Worm (Caenorhabditis elegans): Measurements from ENCODE around the gene ZC250.5.

Gene ZC250.5

DNA sequence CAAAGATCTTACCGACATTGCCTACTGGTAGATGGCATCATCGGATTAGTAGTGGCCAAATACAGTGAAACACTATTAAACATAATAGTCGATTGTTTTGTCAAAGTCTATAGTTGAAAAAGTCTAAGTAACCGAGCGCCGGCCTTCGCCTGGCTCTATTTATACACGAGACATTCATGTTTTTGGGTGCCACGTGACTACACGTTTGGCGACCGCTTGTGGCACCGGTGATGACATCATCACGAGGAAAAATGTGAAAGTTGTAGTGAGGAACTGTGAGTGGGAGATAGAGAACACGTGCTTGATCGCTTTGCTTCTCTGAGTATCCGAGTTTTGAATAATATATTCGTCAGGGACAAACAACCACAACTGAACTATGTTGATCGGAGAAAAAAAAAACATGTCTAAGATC, 38.8 kb downstream of the ZC250.5 start:
- TF ChIP-seq nhr-21 (tag; optimal IDR thresholded peaks at IDR 0.05) (peak; percentile 69), nhr-129 (tag; optimal IDR thresholded peaks at IDR 0.05) (peak; percentile 89), R02D3.7 (tag; optimal IDR thresholded peaks at IDR 0.05) (no peak), nhr-12 (tag; optimal IDR thresholded peaks at IDR 0.05) (no peak), C34F6.9 (tag; optimal IDR thresholded peaks at IDR 0.05) (peak; percentile 87), sma-3 (GFP tag; optimal IDR thresholded peaks at IDR 0.05) (peak; percentile 84), nhr-237 (tag; optimal IDR thresholded peaks at IDR 0.05) (no peak), Y55F3AM.14 (GFP tag; optimal IDR thresholded peaks at IDR 0.05) (peak; percentile 68), ceh-16 (tag; optimal IDR thresholded peaks at IDR 0.05) (peak; percentile 62), sem-4 (tag; optimal IDR thresholded peaks at IDR 0.05) (peak; percentile 78), fos-1 (tag; optimal IDR thresholded peaks at IDR 0.05) (peak; percentile 30), F13H6.1 (tag; optimal IDR thresholded peaks at IDR 0.05) (peak; percentile 89), mdl-1 (tag; optimal IDR thresholded peaks at IDR 0.05) (peak; percentile 61 to 68), ztf-11 (tag; optimal IDR thresholded peaks at IDR 0.05) (no peak), unc-39 (tag; optimal IDR thresholded peaks at IDR 0.05) (no peak), lsy-2 (tag; optimal IDR thresholded peaks at IDR 0.05) (peak in 1 of 2 experiments; percentile 73), egl-27 (tag; optimal IDR thresholded peaks at IDR 0.05) (peak; percentile 37), nhr-6 (tag; optimal IDR thresholded peaks at IDR 0.05) (peak; percentile 35), ztf-4 (tag; optimal IDR thresholded peaks at IDR 0.05) (peak; percentile 79), dmd-4 (tag; optimal IDR thresholded peaks at IDR 0.05) (no peak), crh-2 (tag; optimal IDR thresholded peaks at IDR 0.05) (peak; percentile 77), peb-1 (tag; optimal IDR thresholded peaks at IDR 0.05) (no peak), lin-13 (GFP tag; optimal IDR thresholded peaks at IDR 0.05) (no peak), gmeb-1 (tag; optimal IDR thresholded peaks at IDR 0.05) (peak; percentile 66), ztf-1 (GFP tag; conservative IDR thresholded peaks at IDR 0.05) (no peak), lin-11 (tag; optimal IDR thresholded peaks at IDR 0.05) (peak; percentile 60), elt-3 (tag; optimal IDR thresholded peaks at IDR 0.05) (no peak), nhr-23 (tag; optimal IDR thresholded peaks at IDR 0.05) (no peak), nhr-25 (tag; optimal IDR thresholded peaks at IDR 0.05) (peak; percentile 96), ama-1 (optimal IDR thresholded peaks at IDR 0.05) (peak; percentile 90), alr-1 (tag; optimal IDR thresholded peaks at IDR 0.05) (no peak), ZK546.5 (tag; optimal IDR thresholded peaks at IDR 0.05) (no peak), blmp-1 (tag; optimal IDR thresholded peaks at IDR 0.05; ENCODE audit: insufficient read depth) (peak; percentile 95), sma-9 (GFP tag; optimal IDR thresholded peaks at IDR 0.05) (peak; percentile 96), sma-9 (tag; optimal IDR thresholded peaks at IDR 0.05) (no peak)

DNA sequence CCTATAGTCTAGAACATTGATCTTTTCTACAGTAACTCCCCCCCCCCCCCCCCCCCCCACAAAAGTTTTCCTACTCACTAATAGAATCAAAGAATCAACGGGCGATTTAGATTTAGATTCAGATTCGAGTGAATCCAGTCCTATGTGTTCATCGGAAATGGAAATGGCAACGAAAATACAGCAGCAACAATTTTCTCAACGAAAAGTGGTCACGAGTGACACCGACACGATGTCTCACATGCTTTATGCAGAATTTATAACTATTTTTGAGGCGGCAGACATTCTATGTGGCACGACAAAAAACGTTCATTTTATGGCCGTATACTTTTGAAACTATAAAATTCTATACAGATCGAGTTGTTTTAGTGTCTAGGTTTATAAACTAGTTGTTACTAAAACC, 39.6 kb downstream of the ZC250.5 start:
- TF ChIP-seq nhr-77 (tag; optimal IDR thresholded peaks at IDR 0.05) (no peak), nhr-25 (tag; optimal IDR thresholded peaks at IDR 0.05) (peak; percentile 24)

DNA sequence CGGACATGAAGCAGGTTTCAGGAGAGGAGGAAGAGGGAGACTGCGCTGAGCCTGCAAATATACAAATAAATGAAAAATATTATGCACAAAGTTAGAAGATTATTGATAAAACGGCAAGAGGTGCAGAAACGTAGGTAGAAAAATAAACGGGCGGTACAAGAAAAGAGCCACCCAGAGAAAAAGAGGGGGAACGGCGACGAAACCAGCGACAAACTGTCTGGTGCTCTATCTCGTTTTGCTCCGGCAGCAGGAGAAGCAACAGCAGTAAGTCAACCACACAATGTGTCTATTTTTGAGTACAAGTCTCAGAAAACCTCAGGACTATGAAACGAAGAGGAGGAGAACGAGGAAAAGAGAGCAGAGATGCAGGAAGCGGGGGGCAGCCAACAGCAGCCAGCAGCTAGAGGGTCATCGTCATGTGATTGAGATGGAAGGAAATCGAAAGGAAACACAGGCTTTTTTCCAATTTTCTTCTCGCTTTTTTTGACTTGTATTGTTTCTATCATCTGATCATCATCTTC, 40.2 kb downstream of the ZC250.5 start, which contains the start of gene F26F12.3:
Gene F26F12.3 (minus strand): TSS at position 51 of the 521 bp plus-strand sequence.
- TF ChIP-seq gmeb-1 (tag; optimal IDR thresholded peaks at IDR 0.05) (peak; percentile 29), nhr-11 (tag; optimal IDR thresholded peaks at IDR 0.05) (no peak), R02D3.7 (tag; optimal IDR thresholded peaks at IDR 0.05) (no peak), sem-4 (tag; optimal IDR thresholded peaks at IDR 0.05) (peak; percentile 79), unc-39 (tag; optimal IDR thresholded peaks at IDR 0.05) (no peak), F13H6.1 (tag; optimal IDR thresholded peaks at IDR 0.05) (peak; percentile 71), lin-11 (tag; optimal IDR thresholded peaks at IDR 0.05) (peak; percentile 44), C34F6.9 (tag; optimal IDR thresholded peaks at IDR 0.05) (peak; percentile 80), zag-1 (tag; optimal IDR thresholded peaks at IDR 0.05) (peak; percentile 11), mbf-1 (tag; optimal IDR thresholded peaks at IDR 0.05) (no peak), unc-55 (GFP tag; optimal IDR thresholded peaks at IDR 0.05) (peak; percentile 29), blmp-1 (tag; optimal IDR thresholded peaks at IDR 0.05; ENCODE audit: insufficient read depth) (peak; percentile 75), lin-13 (GFP tag; optimal IDR thresholded peaks at IDR 0.05) (no peak), nhr-23 (tag; optimal IDR thresholded peaks at IDR 0.05) (no peak), mdl-1 (tag; optimal IDR thresholded peaks at IDR 0.05) (peak; percentile 39 to 54), lsy-2 (tag; optimal IDR thresholded peaks at IDR 0.05) (peak in 1 of 2 experiments; percentile 66), ZK546.5 (tag; optimal IDR thresholded peaks at IDR 0.05) (no peak), egl-27 (tag; optimal IDR thresholded peaks at IDR 0.05) (peak; percentile 11), sma-3 (GFP tag; optimal IDR thresholded peaks at IDR 0.05) (peak; percentile 88), crh-2 (tag; optimal IDR thresholded peaks at IDR 0.05) (peak; percentile 24), fos-1 (tag; optimal IDR thresholded peaks at IDR 0.05) (peak; percentile 36), nhr-25 (tag; optimal IDR thresholded peaks at IDR 0.05) (peak; percentile 30), sma-9 (GFP tag; optimal IDR thresholded peaks at IDR 0.05) (peak; percentile 90), sma-9 (tag; optimal IDR thresholded peaks at IDR 0.05) (no peak), dmd-4 (tag; optimal IDR thresholded peaks at IDR 0.05) (no peak), ama-1 (optimal IDR thresholded peaks at IDR 0.05) (peak; percentile 68), mab-5 (tag; optimal IDR thresholded peaks at IDR 0.05) (peak; percentile 41), nhr-129 (tag; optimal IDR thresholded peaks at IDR 0.05) (peak; percentile 89), Y55F3AM.14 (GFP tag; optimal IDR thresholded peaks at IDR 0.05) (peak; percentile 44), unc-62 (GFP tag; optimal IDR thresholded peaks at IDR 0.05) (no peak), elt-3 (tag; optimal IDR thresholded peaks at IDR 0.05) (no peak), nhr-6 (tag; optimal IDR thresholded peaks at IDR 0.05) (peak; percentile 11)

All from whole organism, L2 larva.